Worm (Caenorhabditis elegans) whole organism, mixed stage, embryonic: ENCODE measurements around the gene fbxa-209.
A peak's percentile ranks its signal among the peaks of the same experiment; 100 is the strongest.

Experiments
- M03D4.4 ChIP-seq: sonication (generic microtip); optimal IDR thresholded peaks from 2 replicates; lab custom pipeline; 2017; ENCODE audit warnings: mild to moderate bottlenecking, missing genetic modification characterization, missing compliant biosample characterization
- bed-3 ChIP-seq: fragments of 200-800 bp; sonication (Bioruptor generic); optimal IDR thresholded peaks from 3 replicates; lab custom pipeline; 2018; ENCODE audit warnings: mild to moderate bottlenecking, missing genetic modification characterization, moderate library complexity, missing compliant biosample characterization
- blmp-1 ChIP-seq: fragments of 150-350 bp; optimal IDR thresholded peaks from 2 replicates; lab custom pipeline; 2014; ENCODE audit warnings: missing biosample characterization, missing genetic modification characterization
- ceh-39 ChIP-seq: fragments of 150-350 bp; optimal IDR thresholded peaks from 2 replicates; lab custom pipeline; 2014; ENCODE audit warnings: missing biosample characterization, missing genetic modification characterization
- ceh-43 ChIP-seq: fragments of 200-800 bp; sonication (Bioruptor generic); optimal IDR thresholded peaks from 2 replicates; lab custom pipeline; 2018; ENCODE audit warnings: mild to moderate bottlenecking, missing genetic modification characterization, moderate library complexity, missing compliant biosample characterization
- ceh-83 ChIP-seq: fragments of 200-800 bp; sonication (Bioruptor generic); optimal IDR thresholded peaks from 2 replicates; lab custom pipeline; 2018; ENCODE audit warnings: mild to moderate bottlenecking, missing genetic modification characterization, missing compliant biosample characterization
- ces-1 ChIP-seq: fragments of 150-350 bp; optimal IDR thresholded peaks from 2 replicates; lab custom pipeline; 2014; ENCODE audit warnings: missing biosample characterization, missing genetic modification reagents, missing genetic modification characterization
- cnd-1 ChIP-seq: fragments of 200-800 bp; sonication (Bioruptor generic); optimal IDR thresholded peaks from 2 replicates; lab custom pipeline; 2018; ENCODE audit warnings: mild to moderate bottlenecking, missing genetic modification characterization, missing compliant biosample characterization
- drap-1 ChIP-seq: fragments of 200-800 bp; sonication (Bioruptor generic); optimal IDR thresholded peaks from 3 replicates; lab custom pipeline; 2018; ENCODE audit warnings: mild to moderate bottlenecking, missing genetic modification characterization, missing compliant biosample characterization
- elt-1 ChIP-seq: sonication (generic microtip); optimal IDR thresholded peaks from 2 replicates; lab custom pipeline; 2017; ENCODE audit warnings: missing genetic modification characterization, mild to moderate bottlenecking, missing compliant biosample characterization, antibody characterized with exemption, moderate library complexity, borderline replicate concordance; ENCODE audit not compliant: insufficient read depth
- elt-3 ChIP-seq: fragments of 150-350 bp; optimal IDR thresholded peaks from 2 replicates; lab custom pipeline; 2014; ENCODE audit warnings: missing biosample characterization, missing genetic modification characterization
- flh-1 ChIP-seq: fragments of 200-800 bp; sonication (Bioruptor generic); optimal IDR thresholded peaks from 2 replicates; lab custom pipeline; 2018; ENCODE audit warnings: mild to moderate bottlenecking, missing genetic modification characterization, moderate library complexity, missing compliant biosample characterization
- ham-2 ChIP-seq: fragments of 200-800 bp; sonication (Bioruptor generic); optimal IDR thresholded peaks from 2 replicates; lab custom pipeline; 2018; ENCODE audit warnings: mild to moderate bottlenecking, missing genetic modification characterization, missing compliant biosample characterization
- hlh-1 ChIP-seq: fragments of 150-350 bp; optimal IDR thresholded peaks from 2 replicates; lab custom pipeline; 2014; ENCODE audit warnings: missing biosample characterization, missing genetic modification reagents, missing genetic modification characterization
- lin-13 ChIP-seq: fragments of 150-350 bp; optimal IDR thresholded peaks from 2 replicates; lab custom pipeline; 2014; ENCODE audit warnings: missing biosample characterization, missing genetic modification characterization
- lin-32 ChIP-seq: fragments of 200-800 bp; sonication (Bioruptor generic); optimal IDR thresholded peaks from 2 replicates; lab custom pipeline; 2018; ENCODE audit warnings: mild to moderate bottlenecking, missing genetic modification characterization, missing compliant biosample characterization
- lsy-2 ChIP-seq: fragments of 150-350 bp; optimal IDR thresholded peaks from 2 replicates; lab custom pipeline; 2014; ENCODE audit warnings: missing biosample characterization, missing genetic modification characterization
- mab-5 ChIP-seq: fragments of 150-350 bp; optimal IDR thresholded peaks from 2 replicates; lab custom pipeline; 2014; ENCODE audit warnings: missing biosample characterization, missing genetic modification characterization
- mep-1 ChIP-seq: fragments of 150-350 bp; optimal IDR thresholded peaks from 2 replicates; lab custom pipeline; 2017; ENCODE audit warnings: missing biosample characterization, missing genetic modification reagents, missing genetic modification characterization, inconsistent platforms
- mls-2 ChIP-seq: sonication (generic microtip); optimal IDR thresholded peaks from 2 replicates; lab custom pipeline; 2016; ENCODE audit warnings: mild to moderate bottlenecking, missing genetic modification characterization, moderate library complexity, missing compliant biosample characterization
- nhr-12 ChIP-seq: fragments of 150-350 bp; optimal IDR thresholded peaks from 2 replicates; lab custom pipeline; 2014; ENCODE audit warnings: missing biosample characterization, missing genetic modification characterization
- nhr-2 ChIP-seq: fragments of 150-350 bp; optimal IDR thresholded peaks from 2 replicates; lab custom pipeline; 2014; ENCODE audit warnings: missing biosample characterization, missing genetic modification characterization
- nhr-237 ChIP-seq: fragments of 150-350 bp; optimal IDR thresholded peaks from 2 replicates; lab custom pipeline; 2014; ENCODE audit warnings: missing biosample characterization, missing genetic modification characterization
- nhr-28 ChIP-seq: fragments of 150-350 bp; optimal IDR thresholded peaks from 2 replicates; lab custom pipeline; 2014; ENCODE audit warnings: missing biosample characterization, missing genetic modification characterization
- nhr-76 ChIP-seq: sonication (generic microtip); optimal IDR thresholded peaks from 2 replicates; lab custom pipeline; 2017; ENCODE audit warnings: missing biosample characterization, missing genetic modification characterization
- pha-4 ChIP-seq: fragments of 150-350 bp; optimal IDR thresholded peaks from 2 replicates; lab custom pipeline; 2018; ENCODE audit warnings: missing biosample characterization, missing genetic modification reagents, missing genetic modification characterization
- sem-2 ChIP-seq: fragments of 200-800 bp; sonication (Bioruptor generic); optimal IDR thresholded peaks from 2 replicates; lab custom pipeline; 2018; ENCODE audit warnings: mild to moderate bottlenecking, missing genetic modification characterization, missing compliant biosample characterization
- snpc-4 ChIP-seq: fragments of 150-350 bp; optimal IDR thresholded peaks from 2 replicates; lab custom pipeline; 2014; ENCODE audit warnings: missing biosample characterization, missing genetic modification characterization
- sptf-1 ChIP-seq: sonication (generic microtip); optimal IDR thresholded peaks from 2 replicates; lab custom pipeline; 2017; ENCODE audit warnings: mild to moderate bottlenecking, missing genetic modification characterization, moderate library complexity, missing compliant biosample characterization
- tbx-8 ChIP-seq: fragments of 200-800 bp; sonication (Bioruptor generic); optimal IDR thresholded peaks from 2 replicates; lab custom pipeline; 2018; ENCODE audit warnings: mild to moderate bottlenecking, missing genetic modification characterization, moderate library complexity, missing compliant biosample characterization
- unc-120 ChIP-seq: sonication (generic microtip); optimal IDR thresholded peaks from 2 replicates; lab custom pipeline; 2017; ENCODE audit warnings: missing genetic modification characterization, missing compliant biosample characterization; ENCODE audit not compliant: poor library complexity, severe bottlenecking
- unc-39 ChIP-seq: fragments of 150-350 bp; optimal IDR thresholded peaks from 2 replicates; lab custom pipeline; 2014; ENCODE audit warnings: missing biosample characterization, missing genetic modification characterization
- unc-62 ChIP-seq: fragments of 150-350 bp; optimal IDR thresholded peaks from 2 replicates; lab custom pipeline; 2014; ENCODE audit warnings: missing biosample characterization, missing genetic modification reagents, missing genetic modification characterization
- zip-8 ChIP-seq: fragments of 150-350 bp; optimal IDR thresholded peaks from 2 replicates; lab custom pipeline; 2014; ENCODE audit warnings: missing biosample characterization, missing genetic modification characterization
- ztf-11 ChIP-seq: fragments of 150-350 bp; optimal IDR thresholded peaks from 2 replicates; lab custom pipeline; 2014; ENCODE audit warnings: missing biosample characterization, missing genetic modification characterization

fbxa-209 gene

DNA sequence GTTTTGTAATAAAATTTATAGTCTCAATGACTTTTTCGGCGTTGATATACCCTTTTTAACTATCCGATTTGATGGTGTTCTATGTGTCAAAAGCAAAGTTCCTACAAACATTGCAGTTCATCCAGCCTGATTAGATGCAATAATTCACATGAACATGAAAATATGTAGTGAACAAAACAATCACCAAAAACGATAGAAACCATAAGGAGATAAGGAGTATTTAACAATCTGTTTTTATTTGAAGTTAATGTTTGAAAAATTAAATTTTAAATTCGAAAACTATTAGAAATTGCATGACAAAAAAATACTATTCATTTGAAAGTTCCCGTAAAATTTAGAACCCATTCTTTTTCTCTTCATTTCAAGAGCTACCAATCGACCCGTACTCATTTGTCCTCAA is at the start of gene fbxa-209:
Gene fbxa-209, minus strand, starts transcription at position 101 of the 400 bp plus-strand sequence.
- TF ChIP-seq ceh-83 (GFP tag; lab: Kevin White, UChicago) (no peak), nhr-2 (no peak), ham-2 (GFP tag; lab: Kevin White, UChicago) (no peak), hlh-1 (tag; lab: Kevin White, UChicago) (no peak), ces-1 (GFP tag; lab: Kevin White, UChicago) (no peak), ceh-43 (GFP tag; lab: Kevin White, UChicago) (no peak), mab-5 (no peak), flh-1 (GFP tag; lab: Kevin White, UChicago) (no peak), lin-32 (GFP tag; lab: Kevin White, UChicago) (no peak)
- TF ChIP-seq, all 35 proteins: peak for 0

DNA sequence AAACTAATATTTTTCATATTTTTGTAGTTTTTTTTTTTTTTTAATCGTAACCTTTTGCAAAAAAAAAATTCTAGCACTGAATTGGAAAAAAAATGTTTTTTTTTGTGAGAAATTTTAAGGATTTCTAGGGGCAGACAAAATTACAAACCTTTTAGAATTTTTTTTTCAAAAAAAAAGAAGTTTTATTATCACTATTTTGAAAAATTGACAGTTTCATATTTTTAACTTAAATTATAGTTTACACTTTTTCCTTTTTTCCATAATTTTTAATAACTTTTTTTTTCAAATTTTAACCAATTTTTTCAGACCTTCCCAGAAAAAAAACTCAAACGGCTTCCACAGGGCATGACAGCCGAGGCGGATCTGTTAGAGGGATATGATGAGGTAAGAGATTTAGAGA is 44.2 kb upstream of the fbxa-209 start, which contains the start of gene dpf-1:
Gene dpf-1, plus strand, starts transcription at position 301 of the 400 bp plus-strand sequence.
- TF ChIP-seq lin-13 (tag; lab: Kevin White, UChicago), result no peak
- no peak for TF ChIP-seq nhr-237 (tag; lab: Kevin White, UChicago)
- no peak for TF ChIP-seq snpc-4
- TF ChIP-seq tbx-8 (GFP tag; lab: Kevin White, UChicago), result no peak
- no peak for TF ChIP-seq drap-1 (GFP tag; lab: Kevin White, UChicago)
- TF ChIP-seq unc-62 (GFP tag; lab: Kevin White, UChicago), result no peak
- no peak for TF ChIP-seq bed-3 (GFP tag; lab: Kevin White, UChicago)
- TF ChIP-seq lsy-2, result no peak
- no peak for TF ChIP-seq hlh-1 (tag; lab: Kevin White, UChicago)
- no peak for TF ChIP-seq nhr-28
- TF ChIP-seq cnd-1 (tag; lab: Kevin White, UChicago), result no peak
- no peak for TF ChIP-seq nhr-12 (tag; lab: Kevin White, UChicago)
- TF ChIP-seq ces-1 (GFP tag; lab: Kevin White, UChicago), result no peak
- no peak for TF ChIP-seq ceh-43 (GFP tag; lab: Kevin White, UChicago)
- no peak for TF ChIP-seq ceh-39 (tag; lab: Kevin White, UChicago)
- TF ChIP-seq flh-1 (GFP tag; lab: Kevin White, UChicago), result no peak
- TF ChIP-seq unc-39, result no peak
- no peak for TF ChIP-seq mls-2 (tag; lab: Kevin White, UChicago)
- no peak for TF ChIP-seq nhr-2
- TF ChIP-seq nhr-76 (tag; lab: Kevin White, UChicago), result no peak

DNA sequence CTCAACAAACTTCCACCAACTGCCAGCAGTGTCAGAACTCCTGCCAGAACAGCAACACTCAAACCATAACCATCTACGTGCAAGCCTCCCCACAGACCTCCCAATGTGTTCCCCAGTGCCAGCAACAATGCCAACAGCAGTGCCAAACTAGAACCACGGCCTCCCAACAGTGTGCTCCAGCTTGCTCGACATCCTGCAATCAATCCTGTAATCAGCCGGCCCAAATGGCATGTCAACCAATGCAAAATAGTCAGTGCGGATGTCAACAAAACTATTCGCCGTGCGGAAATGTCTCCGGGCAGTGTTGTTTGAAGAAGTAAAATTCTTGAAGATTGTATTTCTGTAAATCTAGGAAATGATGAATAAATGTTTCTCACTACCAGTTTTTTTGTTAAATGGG is 39.9 kb upstream of the fbxa-209 start:
- TF ChIP-seq unc-120 (tag; lab: Kevin White, UChicago) (no peak), nhr-12 (tag; lab: Kevin White, UChicago) (no peak), elt-3 (tag; lab: Kevin White, UChicago) (no peak), lin-13 (tag; lab: Kevin White, UChicago) (no peak), cnd-1 (tag; lab: Kevin White, UChicago) (no peak), hlh-1 (tag; lab: Kevin White, UChicago) (no peak), elt-1 (tag; lab: Kevin White, UChicago) (no peak), blmp-1 (no peak), zip-8 (no peak), ceh-39 (tag; lab: Kevin White, UChicago) (no peak), ham-2 (GFP tag; lab: Kevin White, UChicago) (no peak), mls-2 (tag; lab: Kevin White, UChicago) (no peak), bed-3 (GFP tag; lab: Kevin White, UChicago) (no peak)

DNA sequence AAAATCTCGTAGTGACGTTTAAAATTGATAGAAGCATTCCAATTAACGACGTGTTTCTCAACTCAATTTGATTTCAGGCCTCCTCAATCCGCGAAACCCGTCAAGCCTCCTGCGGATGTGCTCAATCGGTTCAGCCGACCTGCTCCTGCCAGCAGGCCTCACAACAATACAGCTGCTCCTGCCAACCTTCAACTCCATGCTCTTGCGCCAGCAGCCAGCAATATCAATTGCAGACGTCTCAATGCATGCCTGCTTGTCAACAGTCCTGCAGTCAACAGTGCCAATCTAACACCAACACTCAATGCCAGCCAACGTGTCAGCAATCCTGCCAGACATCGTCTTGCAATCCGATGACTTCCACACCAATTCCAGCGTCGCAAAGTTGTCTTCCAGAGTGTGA is 39.2 kb upstream of the fbxa-209 start:
- TF ChIP-seq lin-32 (GFP tag; lab: Kevin White, UChicago), result no peak
- TF ChIP-seq drap-1 (GFP tag; lab: Kevin White, UChicago), result peak; percentile 4
- no peak for TF ChIP-seq ztf-11
- no peak for TF ChIP-seq tbx-8 (GFP tag; lab: Kevin White, UChicago)
- no peak for TF ChIP-seq nhr-76 (tag; lab: Kevin White, UChicago)
- TF ChIP-seq bed-3 (GFP tag; lab: Kevin White, UChicago), result no peak
- no peak for TF ChIP-seq nhr-12 (tag; lab: Kevin White, UChicago)

DNA sequence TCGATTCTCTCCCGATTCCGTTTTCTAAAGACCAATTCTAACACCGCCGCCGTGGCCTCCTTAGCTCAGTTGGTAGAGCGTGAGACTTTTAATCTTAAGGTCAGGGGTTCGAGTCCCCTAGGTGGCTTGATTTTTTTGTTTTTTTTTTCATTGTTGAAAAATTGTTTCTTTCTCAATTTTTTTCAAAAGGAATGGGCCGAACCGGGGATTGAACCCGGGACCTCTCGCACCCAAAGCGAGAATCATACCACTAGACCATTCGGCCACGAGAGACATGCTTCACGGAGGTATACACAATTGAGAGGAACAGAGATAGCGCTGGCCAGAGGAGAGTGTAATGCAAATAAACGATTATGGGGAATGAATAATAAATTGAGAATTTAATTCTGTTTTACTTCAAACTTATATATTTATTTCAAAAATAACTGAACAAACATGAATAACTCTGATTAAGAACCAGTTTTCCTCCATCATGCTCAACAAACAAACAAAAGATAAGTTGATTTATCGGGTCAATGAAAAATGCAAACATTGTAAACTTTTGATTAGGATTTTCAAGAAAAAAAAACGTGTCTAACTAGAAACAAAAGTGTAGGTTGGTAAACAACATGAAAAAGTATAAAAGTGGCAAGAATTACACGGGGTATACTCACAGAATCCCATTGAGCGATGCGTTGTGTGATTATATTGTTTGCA is 38.3 kb upstream of the fbxa-209 start, which contains the start of gene pqn-71:
Gene pqn-71, plus strand, starts transcription at position 646 of the 696 bp plus-strand sequence.
- TF ChIP-seq sem-2 (GFP tag; lab: Kevin White, UChicago), result peak; percentile 68
- TF ChIP-seq elt-3 (tag; lab: Kevin White, UChicago), result peak; percentile 41
- peak; percentile 83 for TF ChIP-seq ceh-43 (GFP tag; lab: Kevin White, UChicago)
- TF ChIP-seq cnd-1 (tag; lab: Kevin White, UChicago), result peak; percentile 78
- TF ChIP-seq hlh-1 (tag; lab: Kevin White, UChicago), result peak; percentile 37
- TF ChIP-seq M03D4.4 (tag; lab: Kevin White, UChicago), result peak; percentile 85
- no peak for TF ChIP-seq snpc-4
- TF ChIP-seq flh-1 (GFP tag; lab: Kevin White, UChicago), result peak; percentile 63
- TF ChIP-seq tbx-8 (GFP tag; lab: Kevin White, UChicago), result peak; percentile 63
- TF ChIP-seq nhr-12 (tag; lab: Kevin White, UChicago), result no peak
- peak; percentile 75 for TF ChIP-seq lin-32 (GFP tag; lab: Kevin White, UChicago)
- peak; percentile 85 for TF ChIP-seq ham-2 (GFP tag; lab: Kevin White, UChicago)
- TF ChIP-seq lsy-2, result no peak
- TF ChIP-seq unc-120 (tag; lab: Kevin White, UChicago), result peak; percentile 96
- TF ChIP-seq drap-1 (GFP tag; lab: Kevin White, UChicago), result peak; percentile 97
- TF ChIP-seq mep-1 (tag; lab: Kevin White, UChicago), result peak; percentile 47
- TF ChIP-seq pha-4 (tag; lab: Kevin White, UChicago), result peak; percentile 13
- peak; percentile 81 for TF ChIP-seq bed-3 (GFP tag; lab: Kevin White, UChicago)
- no peak for TF ChIP-seq nhr-76 (tag; lab: Kevin White, UChicago)
- no peak for TF ChIP-seq ces-1 (GFP tag; lab: Kevin White, UChicago)
- TF ChIP-seq ceh-39 (tag; lab: Kevin White, UChicago), result no peak
- TF ChIP-seq sptf-1 (tag; lab: Kevin White, UChicago), result peak; percentile 93
- TF ChIP-seq zip-8, result no peak
- no peak for TF ChIP-seq blmp-1
- TF ChIP-seq ceh-83 (GFP tag; lab: Kevin White, UChicago), result peak; percentile 92
- TF ChIP-seq nhr-28, result peak; percentile 31
- peak; percentile 14 for TF ChIP-seq nhr-2
